Worm (Caenorhabditis elegans) whole organism, L1 larva: ENCODE measurements around the gene rpac-40.

ENCODE experiments used
- C04F5.9 ChIP-seq: sonication (generic microtip); optimal IDR thresholded peaks from 2 replicates; lab custom pipeline; 2016; ENCODE audit warnings: missing genetic modification characterization, missing compliant biosample characterization
- C16A3.4 ChIP-seq: fragments of 150-350 bp; optimal IDR thresholded peaks from 2 replicates; lab custom pipeline; 2014; ENCODE audit warnings: missing biosample characterization, missing genetic modification characterization
- C34B4.2 ChIP-seq: sonication (generic microtip); optimal IDR thresholded peaks from 2 replicates; lab custom pipeline; 2017; ENCODE audit warnings: mild to moderate bottlenecking, missing genetic modification characterization, missing compliant biosample characterization
- F16B12.6 ChIP-seq: fragments of 150-350 bp; optimal IDR thresholded peaks from 2 replicates; lab custom pipeline; 2014; ENCODE audit warnings: missing biosample characterization, missing genetic modification characterization
- Y116A8C.19 ChIP-seq: sonication (generic microtip); optimal IDR thresholded peaks from 2 replicates; lab custom pipeline; 2016; ENCODE audit warnings: missing compliant biosample characterization, missing genetic modification characterization, borderline replicate concordance
- aly-2 ChIP-seq: fragments of 150-350 bp; optimal IDR thresholded peaks from 2 replicates; lab custom pipeline; 2014; ENCODE audit warnings: missing biosample characterization, missing genetic modification characterization
- ama-1 ChIP-seq: fragments of 150-350 bp; optimal IDR thresholded peaks from 2 replicates; lab custom pipeline; 2014
- blmp-1 ChIP-seq: fragments of 150-350 bp; optimal IDR thresholded peaks from 2 replicates; lab custom pipeline; 2014; ENCODE audit warnings: missing biosample characterization, missing genetic modification characterization
- ceh-63 ChIP-seq: fragments of 200-800 bp; sonication (Bioruptor generic); optimal IDR thresholded peaks from 2 replicates; lab custom pipeline; 2018; ENCODE audit warnings: mild to moderate bottlenecking, missing genetic modification characterization, missing compliant biosample characterization
- ceh-82 ChIP-seq, 3 experiments: fragments of 150-350 bp in 1 of 3; sonication (generic microtip) in 2 of 3; optimal IDR thresholded peaks; 2 replicates each; lab custom pipeline; 2014 to 2017; ENCODE audit warnings: missing biosample characterization in 3 of 3, missing genetic modification characterization in 3 of 3
- ces-1 ChIP-seq: fragments of 150-350 bp; optimal IDR thresholded peaks from 2 replicates; lab custom pipeline; 2014; ENCODE audit warnings: missing biosample characterization, missing genetic modification reagents, missing genetic modification characterization
- dsc-1 ChIP-seq: sonication (generic microtip); optimal IDR thresholded peaks from 2 replicates; lab custom pipeline; 2016; ENCODE audit warnings: mild to moderate bottlenecking, missing genetic modification characterization, missing compliant biosample characterization
- efl-3 ChIP-seq: fragments of 200-800 bp; sonication (Bioruptor generic); optimal IDR thresholded peaks from 2 replicates; lab custom pipeline; 2018; ENCODE audit warnings: mild to moderate bottlenecking, missing genetic modification characterization, missing compliant biosample characterization
- egl-13 ChIP-seq: sonication (generic microtip); optimal IDR thresholded peaks from 2 replicates; lab custom pipeline; 2016; ENCODE audit warnings: missing genotype, missing genetic modification reagents, missing genetic modification characterization, missing compliant biosample characterization
- egl-27 ChIP-seq, 2 experiments: fragments of 150-350 bp in 1 of 2; sonication (generic microtip); optimal IDR thresholded peaks; 3 replicates each; lab custom pipeline; 2017 to 2018; ENCODE audit warnings: missing biosample characterization in 2 of 2, missing genetic modification characterization in 2 of 2, missing genetic modification reagents in 2 of 2
- elt-2 ChIP-seq: sonication (generic microtip); optimal IDR thresholded peaks from 2 replicates; lab custom pipeline; 2016; ENCODE audit warnings: missing genetic modification characterization, mild to moderate bottlenecking, inconsistent platforms, missing compliant biosample characterization, missing genetic modification reagents
- elt-3 ChIP-seq, 6 experiments: fragments of 150-350 bp in 1 of 6; sonication (generic microtip); optimal IDR thresholded peaks; 2 replicates each; lab custom pipeline; 2017 to 2018; ENCODE audit warnings: missing biosample characterization in 6 of 6, missing genetic modification characterization in 6 of 6, inconsistent platforms in 1 of 6
- fkh-4 ChIP-seq: sonication (generic microtip); optimal IDR thresholded peaks from 2 replicates; lab custom pipeline; 2016; ENCODE audit warnings: missing compliant biosample characterization, missing genetic modification characterization, borderline replicate concordance
- fos-1 ChIP-seq: fragments of 150-350 bp; optimal IDR thresholded peaks from 2 replicates; lab custom pipeline; 2014; ENCODE audit warnings: missing biosample characterization, missing genetic modification characterization
- hpl-2 ChIP-seq: fragments of 150-350 bp; optimal IDR thresholded peaks from 2 replicates; lab custom pipeline; 2014; ENCODE audit warnings: missing biosample characterization, missing genetic modification reagents, missing genetic modification characterization
- isw-1 ChIP-seq: fragments of 200-800 bp; sonication (Bioruptor generic); IDR thresholded peaks from 2 replicates; pipeline ENCODE4 v1.3.6; 2022; ENCODE audit warnings: missing genetic modification characterization, missing compliant biosample characterization
- jun-1 ChIP-seq: fragments of 150-350 bp; optimal IDR thresholded peaks from 2 replicates; lab custom pipeline; 2014; ENCODE audit warnings: missing biosample characterization, missing genetic modification reagents, missing genetic modification characterization
- lin-13 ChIP-seq: fragments of 150-350 bp; optimal IDR thresholded peaks from 2 replicates; lab custom pipeline; 2014; ENCODE audit warnings: missing biosample characterization, missing genetic modification reagents, missing genetic modification characterization
- lin-15B ChIP-seq: fragments of 150-350 bp; sonication (generic microtip); optimal IDR thresholded peaks from 3 replicates; lab custom pipeline; 2014; ENCODE audit warnings: missing biosample characterization, missing genetic modification characterization
- lir-3 ChIP-seq: sonication (generic microtip); optimal IDR thresholded peaks from 2 replicates; lab custom pipeline; 2016; ENCODE audit warnings: mild to moderate bottlenecking, missing genetic modification characterization, moderate library complexity, missing compliant biosample characterization; ENCODE audit not compliant: poor library complexity
- mab-9 ChIP-seq: fragments of 200-800 bp; sonication (Bioruptor generic); IDR thresholded peaks from 2 replicates; pipeline ENCODE4 v1.3.6; 2022; ENCODE audit warnings: missing genetic modification reagents, missing genetic modification characterization, missing compliant biosample characterization
- mep-1 ChIP-seq: fragments of 150-350 bp; optimal IDR thresholded peaks from 2 replicates; lab custom pipeline; 2014; ENCODE audit warnings: missing biosample characterization, missing genetic modification characterization
- nhr-237 ChIP-seq: fragments of 150-350 bp; optimal IDR thresholded peaks from 2 replicates; lab custom pipeline; 2014; ENCODE audit warnings: missing biosample characterization, missing genetic modification characterization
- nhr-47 ChIP-seq: sonication (generic microtip); optimal IDR thresholded peaks from 2 replicates; lab custom pipeline; 2016; ENCODE audit warnings: mild to moderate bottlenecking, missing genetic modification characterization, moderate library complexity, missing compliant biosample characterization
- nhr-71 ChIP-seq: sonication (generic microtip); optimal IDR thresholded peaks from 2 replicates; lab custom pipeline; 2016; ENCODE audit warnings: mild to moderate bottlenecking, missing genetic modification characterization, moderate library complexity, missing compliant biosample characterization
- nhr-84 ChIP-seq: sonication (generic microtip); optimal IDR thresholded peaks from 2 replicates; lab custom pipeline; 2017; ENCODE audit warnings: missing biosample characterization, missing genetic modification characterization
- nhr-85 ChIP-seq: sonication (generic microtip); peaks from one replicate; lab custom pipeline; 2016; ENCODE audit warnings: missing genetic modification characterization, inconsistent platforms, missing compliant biosample characterization
- pag-3 ChIP-seq: sonication (generic microtip); optimal IDR thresholded peaks from 2 replicates; lab custom pipeline; 2017; ENCODE audit warnings: missing genetic modification characterization, mild to moderate bottlenecking, missing compliant biosample characterization, antibody characterized with exemption, borderline replicate concordance; ENCODE audit not compliant: insufficient read depth
- pax-3 ChIP-seq: fragments of 200-800 bp; sonication (Bioruptor generic); optimal IDR thresholded peaks from 2 replicates; lab custom pipeline; 2018; ENCODE audit warnings: mild to moderate bottlenecking, missing genetic modification characterization, moderate library complexity, missing compliant biosample characterization
- pqm-1 ChIP-seq: sonication (generic microtip); optimal IDR thresholded peaks from 3 replicates; lab custom pipeline; 2017; ENCODE audit warnings: missing biosample characterization, missing genetic modification characterization
- skn-1 ChIP-seq: fragments of 150-350 bp; optimal IDR thresholded peaks from 2 replicates; lab custom pipeline; 2014; ENCODE audit warnings: missing biosample characterization, missing genetic modification characterization
- snpc-4 ChIP-seq: fragments of 150-350 bp; optimal IDR thresholded peaks from 2 replicates; lab custom pipeline; 2014; ENCODE audit warnings: missing biosample characterization, missing genetic modification characterization
- snu-23 ChIP-seq: sonication (generic microtip); optimal IDR thresholded peaks from 2 replicates; lab custom pipeline; 2016; ENCODE audit warnings: missing genetic modification characterization, missing compliant biosample characterization
- sox-4 ChIP-seq: sonication (generic microtip); optimal IDR thresholded peaks from 2 replicates; lab custom pipeline; 2016; ENCODE audit warnings: missing genetic modification characterization, missing compliant biosample characterization
- swsn-7 ChIP-seq: sonication (generic microtip); optimal IDR thresholded peaks from 2 replicates; lab custom pipeline; 2016; ENCODE audit warnings: missing genetic modification characterization, missing compliant biosample characterization
- tbx-2 ChIP-seq: sonication (generic microtip); optimal IDR thresholded peaks from 2 replicates; lab custom pipeline; 2016; ENCODE audit warnings: missing genetic modification characterization, missing compliant biosample characterization
- tlp-1 ChIP-seq: fragments of 150-350 bp; optimal IDR thresholded peaks from 2 replicates; lab custom pipeline; 2014; ENCODE audit warnings: missing biosample characterization, missing genetic modification characterization
- unc-130 ChIP-seq: fragments of 150-350 bp; optimal IDR thresholded peaks from 2 replicates; lab custom pipeline; 2017; ENCODE audit warnings: missing biosample characterization, missing genetic modification characterization, inconsistent platforms
- unc-62 ChIP-seq: fragments of 150-350 bp; optimal IDR thresholded peaks from 2 replicates; lab custom pipeline; 2014; ENCODE audit warnings: missing biosample characterization, missing genetic modification reagents, missing genetic modification characterization
- ztf-11 ChIP-seq, 2 experiments: sonication (generic microtip); optimal IDR thresholded peaks; 2 replicates each; lab custom pipeline; 2016 to 2017; ENCODE audit warnings: missing genetic modification characterization in 2 of 2, missing biosample characterization in 1 of 2, missing compliant biosample characterization in 1 of 2
- ztf-4 ChIP-seq: fragments of 150-350 bp; optimal IDR thresholded peaks from 2 replicates; lab custom pipeline; 2014; ENCODE audit warnings: missing biosample characterization, missing genetic modification characterization

Gene rpac-40

DNA sequence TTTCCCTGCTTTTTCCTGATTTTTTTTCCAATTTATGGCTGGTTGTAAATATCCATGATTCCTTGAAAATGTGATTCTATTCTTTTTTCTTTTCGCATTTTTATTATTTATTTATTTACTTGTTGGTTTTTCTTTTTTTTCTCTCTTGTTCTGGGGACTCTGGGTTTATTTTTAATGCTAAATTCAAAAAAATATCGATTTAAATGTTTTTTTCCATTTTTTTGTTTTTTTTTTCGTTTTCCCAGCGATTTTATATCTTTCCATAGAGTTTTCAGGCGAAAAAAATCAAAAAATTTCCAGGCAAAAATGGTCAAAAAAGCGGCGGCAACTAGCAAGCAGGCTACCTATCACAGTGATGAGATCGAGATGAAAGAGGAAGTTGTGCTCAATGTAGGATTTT, at the start of gene rpac-40:
Gene rpac-40 (plus strand): TSS at position 301 of the 400 bp plus-strand sequence.
- TF ChIP-seq egl-13 (tag; lab: Kevin White, UChicago) (no peak), sox-4 (tag; lab: Kevin White, UChicago) (no peak), tlp-1 (no peak), ceh-82 (tag; optimal IDR thresholded peaks at IDR 0.05; lab: Kevin White, UChicago) (no peak), nhr-71 (tag; lab: Kevin White, UChicago) (no peak), swsn-7 (no peak), pax-3 (tag; lab: Kevin White, UChicago) (no peak), elt-3 (tag; optimal IDR thresholded peaks at IDR 0.05; lab: Kevin White, UChicago) (no peak)
- TF ChIP-seq, all 84 proteins: peak for 0

- TF ChIP-seq ztf-4 (tag; lab: Kevin White, UChicago) (no peak), blmp-1 (tag; lab: Kevin White, UChicago) (no peak), ztf-11 (tag; optimal IDR thresholded peaks at IDR 0.05; lab: Kevin White, UChicago) (no peak), lin-15B (tag; lab: Kevin White, UChicago) (no peak), C04F5.9 (tag; lab: Kevin White, UChicago) (no peak), egl-27 (tag; optimal IDR thresholded peaks at IDR 0.05; lab: Kevin White, UChicago) (no peak), nhr-237 (tag; lab: Kevin White, UChicago) (no peak), aly-2 (tag; lab: Kevin White, UChicago) (no peak), sox-4 (tag; lab: Kevin White, UChicago) (no peak), jun-1 (tag; lab: Kevin White, UChicago) (no peak), nhr-84 (tag; lab: Kevin White, UChicago) (no peak), snu-23 (GFP tag; lab: Kevin White, UChicago) (no peak), F16B12.6 (tag; lab: Kevin White, UChicago) (no peak)
Observed at ce11 chrV:4151400-4151799, 47.9 kb upstream of the rpac-40 start.

DNA sequence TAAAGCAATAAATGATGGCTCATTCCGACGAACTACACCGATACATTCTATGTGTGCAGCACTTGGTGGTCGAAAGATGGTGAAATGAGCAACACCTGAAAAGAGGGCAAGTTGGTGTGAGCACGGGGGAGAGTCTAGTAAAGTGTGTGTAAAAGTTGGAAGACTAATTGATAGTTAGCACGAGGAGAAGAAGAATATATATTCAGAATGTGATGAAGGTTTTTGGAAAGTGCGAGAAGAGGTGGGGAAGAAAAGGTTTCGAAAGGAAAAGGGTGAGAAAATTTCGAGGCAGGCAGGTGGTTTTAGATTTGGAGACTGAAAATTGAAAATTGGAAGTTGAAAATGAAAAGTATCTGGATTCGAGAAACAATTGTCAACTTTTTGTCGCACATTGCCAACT, 47.1 kb upstream of the rpac-40 start, which contains the start of gene Y45G5AM.6:
Gene Y45G5AM.6 (minus strand): TSS at position 101 of the 400 bp plus-strand sequence.
- TF ChIP-seq ztf-11 (tag; optimal IDR thresholded peaks at IDR 0.05; lab: Kevin White, UChicago): no peak
- TF ChIP-seq Y116A8C.19 (tag; lab: Kevin White, UChicago): no peak
- no peak for TF ChIP-seq egl-13 (tag; lab: Kevin White, UChicago)
- no peak for TF ChIP-seq efl-3 (GFP tag; lab: Kevin White, UChicago)
- no peak for TF ChIP-seq aly-2 (tag; lab: Kevin White, UChicago)
- no peak for TF ChIP-seq unc-130 (tag; lab: Kevin White, UChicago)
- no peak for TF ChIP-seq mab-9 (GFP tag; lab: Robert Waterston, UW)
- TF ChIP-seq isw-1 (GFP tag; lab: Robert Waterston, UW): no peak
- no peak for TF ChIP-seq C34B4.2
- no peak for TF ChIP-seq mep-1 (tag; lab: Kevin White, UChicago)
- no peak for TF ChIP-seq elt-2 (tag; lab: Kevin White, UChicago)
- no peak for TF ChIP-seq lir-3 (tag; lab: Kevin White, UChicago)
- no peak for TF ChIP-seq ztf-4 (tag; lab: Kevin White, UChicago)
- TF ChIP-seq, all 84 proteins: peak for 0

- TF ChIP-seq nhr-47 (no peak), skn-1 (tag; lab: Kevin White, UChicago) (no peak), snu-23 (GFP tag; lab: Kevin White, UChicago) (peak; percentile 26), lin-13 (GFP tag; lab: Kevin White, UChicago) (no peak), mep-1 (tag; lab: Kevin White, UChicago) (no peak), ceh-63 (GFP tag; lab: Kevin White, UChicago) (no peak), nhr-71 (tag; lab: Kevin White, UChicago) (peak; percentile 64), ama-1 (lab: Kevin White, UChicago) (no peak), pqm-1 (tag; lab: Kevin White, UChicago) (no peak), fos-1 (no peak), hpl-2 (GFP tag; lab: Kevin White, UChicago) (no peak), lir-3 (tag; lab: Kevin White, UChicago) (no peak), snpc-4 (tag; lab: Kevin White, UChicago) (no peak), Y116A8C.19 (tag; lab: Kevin White, UChicago) (no peak), fkh-4 (tag; lab: Kevin White, UChicago) (no peak), unc-62 (GFP tag; lab: Kevin White, UChicago) (no peak), unc-130 (tag; lab: Kevin White, UChicago) (no peak), C16A3.4 (tag; lab: Kevin White, UChicago) (no peak), dsc-1 (tag; lab: Kevin White, UChicago) (no peak), egl-27 (tag; optimal IDR thresholded peaks at IDR 0.05; lab: Kevin White, UChicago) (no peak), swsn-7 (peak; percentile 4), nhr-85 (tag; lab: Kevin White, UChicago) (no peak), nhr-84 (tag; lab: Kevin White, UChicago) (no peak), tbx-2 (tag; lab: Kevin White, UChicago) (no peak), pag-3 (tag; lab: Kevin White, UChicago) (no peak), ces-1 (GFP tag; lab: Kevin White, UChicago) (no peak)
Observed at ce11 chrV:4157291-4157690, 42.0 kb upstream of the rpac-40 start.
